Fruit fly (Drosophila melanogaster) Kc167 (cell line): ENCODE measurements around the gene viaf.

ENCODE experiments used
- Myc ChIP-seq: fragments of >200 bp; optimal IDR thresholded peaks from 2 replicates; lab custom pipeline; 2017; ENCODE audit warnings: missing external identifiers
- Sin3A ChIP-seq: fragments of >200 bp; optimal IDR thresholded peaks from 2 replicates; lab custom pipeline; 2018; ENCODE audit warnings: missing external identifiers
- h ChIP-seq: fragments of >200 bp; optimal IDR thresholded peaks from 3 replicates; lab custom pipeline; 2018; ENCODE audit warnings: missing external identifiers
- insv ChIP-seq: fragments of >200 bp; optimal IDR thresholded peaks from 3 replicates; lab custom pipeline; 2018; ENCODE audit warnings: missing external identifiers
- psq ChIP-seq: fragments of >200 bp; optimal IDR thresholded peaks from 2 replicates; lab custom pipeline; 2017; ENCODE audit warnings: missing external identifiers
- ttk ChIP-seq: sonication (Bioruptor generic); optimal IDR thresholded peaks from 2 replicates; lab custom pipeline; 2017; ENCODE audit warnings: missing external identifiers

dm6 chr3L:12003457-12003856 lies 10.5 kb upstream of the viaf start:
- no peak for TF ChIP-seq psq (lab: Kevin White, UChicago)
- TF ChIP-seq h (lab: Kevin White, UChicago) = no peak
- TF ChIP-seq Myc (lab: Kevin White, UChicago) = no peak
- TF ChIP-seq Sin3A (lab: Kevin White, UChicago) = no peak
- TF ChIP-seq insv (lab: Kevin White, UChicago) = no peak
- no peak for TF ChIP-seq ttk (lab: Kevin White, UChicago)
